Worm (Caenorhabditis elegans): Measurements from ENCODE around the gene glb-20.

Gene glb-20

DNA sequence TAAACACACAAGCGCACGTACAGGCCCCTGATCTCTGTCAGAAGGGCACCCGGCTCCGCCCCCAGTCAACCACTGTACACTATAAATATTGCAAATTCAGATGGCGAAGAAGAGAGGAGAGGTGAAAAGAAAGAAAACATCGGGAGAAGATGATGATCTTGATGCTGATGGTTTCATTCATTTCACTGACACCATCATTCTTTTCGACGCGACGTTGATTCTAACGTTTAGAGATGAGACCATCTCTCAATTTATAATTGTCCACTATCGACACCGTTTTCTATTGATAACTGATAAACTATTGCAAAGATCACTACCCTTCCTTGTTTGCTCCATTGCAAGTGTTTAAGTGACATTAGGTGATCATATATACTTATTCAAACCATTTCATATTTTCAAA lies 14.6 kb downstream of the glb-20 start:
- TF ChIP-seq fax-1 (tag; optimal IDR thresholded peaks at IDR 0.05) (no peak), dve-1 (tag; optimal IDR thresholded peaks at IDR 0.05) (peak; percentile 15), ceh-14 (tag; optimal IDR thresholded peaks at IDR 0.05) (no peak), ceh-48 (tag; optimal IDR thresholded peaks at IDR 0.05) (no peak), pros-1 (tag; optimal IDR thresholded peaks at IDR 0.05) (no peak), unc-42 (tag; optimal IDR thresholded peaks at IDR 0.05) (no peak), gmeb-2 (tag; optimal IDR thresholded peaks at IDR 0.05) (no peak)

DNA sequence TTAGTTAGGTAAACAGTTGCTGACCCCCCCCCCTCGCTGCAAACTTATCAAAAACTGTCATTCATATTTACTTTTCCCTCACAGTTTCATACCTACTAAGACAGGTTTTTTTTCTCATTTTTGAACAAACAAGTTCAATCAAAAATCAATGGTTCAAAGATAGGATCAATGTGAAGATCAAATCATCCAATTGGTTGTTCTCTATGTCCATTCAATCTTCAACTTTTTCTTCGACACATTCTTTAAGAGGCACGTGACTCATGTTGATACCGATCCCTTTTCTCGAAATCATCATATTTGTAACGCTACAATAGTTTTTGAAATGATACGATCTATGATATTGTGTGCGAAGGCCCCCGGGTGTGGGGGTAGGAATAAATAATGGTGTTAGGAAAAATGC lies 16.3 kb downstream of the glb-20 start:
- no peak for TF ChIP-seq ceh-2 (tag; optimal IDR thresholded peaks at IDR 0.05)
- TF ChIP-seq fkh-6 (tag; optimal IDR thresholded peaks at IDR 0.05), result no peak
- no peak for TF ChIP-seq tbx-2 (tag; optimal IDR thresholded peaks at IDR 0.05)
- no peak for TF ChIP-seq hlh-30 (tag; optimal IDR thresholded peaks at IDR 0.05; ENCODE audit: insufficient read depth)
- TF ChIP-seq pax-1 (tag; optimal IDR thresholded peaks at IDR 0.05), result no peak
- TF ChIP-seq fax-1 (tag; optimal IDR thresholded peaks at IDR 0.05), result no peak
- no peak for TF ChIP-seq che-1 (tag; optimal IDR thresholded peaks at IDR 0.05)
- no peak for TF ChIP-seq Y22D7AL.16 (tag; optimal IDR thresholded peaks at IDR 0.05)
- no peak for TF ChIP-seq sdc-2 (tag; optimal IDR thresholded peaks at IDR 0.05)
- TF ChIP-seq tbx-7 (tag; optimal IDR thresholded peaks at IDR 0.05), result no peak
- TF ChIP-seq unc-3 (GFP tag; conservative IDR thresholded peaks at IDR 0.05), result no peak
- TF ChIP-seq unc-3 (tag; optimal IDR thresholded peaks at IDR 0.05), result no peak
- no peak for TF ChIP-seq lin-11 (tag; optimal IDR thresholded peaks at IDR 0.05)
- no peak for TF ChIP-seq pha-4 (tag; optimal IDR thresholded peaks at IDR 0.05)
- no peak for TF ChIP-seq ahr-1 (tag; optimal IDR thresholded peaks at IDR 0.05)
- no peak for TF ChIP-seq zip-5 (tag; optimal IDR thresholded peaks at IDR 0.05)

DNA sequence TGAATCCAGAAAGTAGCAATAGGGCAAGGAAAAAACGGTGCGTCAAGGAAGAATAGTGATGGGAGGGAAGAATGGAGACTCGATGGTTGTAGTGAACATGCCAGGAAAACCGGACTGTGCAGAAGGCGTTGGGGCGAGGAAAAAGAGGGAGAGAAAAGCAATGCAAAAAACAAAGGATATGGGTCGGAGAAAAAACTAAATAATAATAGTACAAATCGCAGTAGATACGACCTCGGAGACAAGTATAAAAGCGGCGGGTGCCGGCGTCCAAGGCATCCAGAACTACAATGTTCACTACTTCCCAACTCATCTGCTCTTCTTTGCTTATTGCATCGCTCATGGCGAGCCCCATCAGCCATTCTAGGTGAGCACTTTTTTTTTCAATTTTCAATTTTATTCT lies 19.2 kb downstream of the glb-20 start, which contains the start of gene R01E6.5:
Gene R01E6.5 (plus strand): TSS at position 301 of the 400 bp plus-strand sequence.
- TF ChIP-seq ceh-30 (tag; optimal IDR thresholded peaks at IDR 0.05) (no peak), F13H6.1 (tag; optimal IDR thresholded peaks at IDR 0.05) (no peak), sox-4 (tag; optimal IDR thresholded peaks at IDR 0.05) (no peak), ceh-18 (tag; optimal IDR thresholded peaks at IDR 0.05) (no peak), npax-4 (tag; optimal IDR thresholded peaks at IDR 0.05) (no peak), nhr-11 (tag; optimal IDR thresholded peaks at IDR 0.05) (no peak), zip-5 (tag; optimal IDR thresholded peaks at IDR 0.05) (no peak), tbx-7 (tag; optimal IDR thresholded peaks at IDR 0.05) (no peak), ceh-14 (tag; optimal IDR thresholded peaks at IDR 0.05) (no peak), pax-1 (tag; optimal IDR thresholded peaks at IDR 0.05) (no peak)

DNA sequence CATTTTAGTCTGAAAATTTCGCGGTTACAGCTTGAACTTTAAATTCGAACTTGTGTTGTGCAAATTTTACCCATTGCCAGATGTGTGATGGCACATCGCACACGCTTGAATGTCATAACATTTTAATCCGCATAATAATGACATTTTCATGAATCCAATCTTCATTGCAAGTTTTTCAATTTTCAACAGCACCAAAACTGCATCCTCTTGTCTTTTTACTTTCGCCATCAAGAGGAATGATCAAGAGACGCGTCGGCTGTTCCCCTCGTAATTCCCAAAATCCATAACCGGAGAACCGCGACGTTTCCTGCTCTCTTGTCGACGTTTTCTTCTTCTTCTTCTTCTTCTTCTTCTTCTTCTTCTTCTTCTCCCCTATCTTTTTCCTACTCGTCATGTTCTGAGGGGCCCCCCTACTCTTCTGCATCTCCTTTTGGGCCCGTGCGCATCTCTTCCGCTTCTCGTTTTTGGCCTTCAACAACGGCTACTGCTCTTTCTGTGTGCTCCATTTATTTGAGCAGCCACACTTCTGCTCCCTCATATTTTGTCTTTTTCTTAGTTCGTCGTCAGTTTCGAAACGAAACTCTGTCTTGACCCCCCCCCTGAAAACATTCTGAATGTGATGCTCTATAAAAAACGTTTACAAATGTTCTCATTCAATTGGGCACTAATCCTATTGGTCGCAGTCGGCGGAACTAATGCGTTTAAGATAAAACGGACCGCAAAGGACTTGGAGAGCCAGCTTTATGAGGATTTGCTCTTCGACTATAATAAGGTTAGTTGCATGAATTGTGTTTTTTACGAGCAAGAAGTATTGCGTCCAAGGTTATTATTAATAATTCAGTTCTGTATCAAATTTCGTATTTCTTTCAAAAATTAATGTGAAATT lies 23.3 kb downstream of the glb-20 start, which contains the start of gene acr-12:
Gene acr-12 (plus strand): TSS at position 430 of the 886 bp plus-strand sequence.
- peak; percentile 22 for TF ChIP-seq ref-2 (tag; optimal IDR thresholded peaks at IDR 0.05)
- TF ChIP-seq sdc-2 (tag; optimal IDR thresholded peaks at IDR 0.05), result peak; percentile 21
- peak; percentile 5 for TF ChIP-seq pat-9 (tag; optimal IDR thresholded peaks at IDR 0.05)
- no peak for TF ChIP-seq elt-2 (tag; optimal IDR thresholded peaks at IDR 0.05)
- peak; percentile 79 for TF ChIP-seq unc-42 (tag; optimal IDR thresholded peaks at IDR 0.05)
- no peak for TF ChIP-seq dve-1 (tag; optimal IDR thresholded peaks at IDR 0.05)
- peak; percentile 27 for TF ChIP-seq ceh-31 (tag; optimal IDR thresholded peaks at IDR 0.05)

DNA sequence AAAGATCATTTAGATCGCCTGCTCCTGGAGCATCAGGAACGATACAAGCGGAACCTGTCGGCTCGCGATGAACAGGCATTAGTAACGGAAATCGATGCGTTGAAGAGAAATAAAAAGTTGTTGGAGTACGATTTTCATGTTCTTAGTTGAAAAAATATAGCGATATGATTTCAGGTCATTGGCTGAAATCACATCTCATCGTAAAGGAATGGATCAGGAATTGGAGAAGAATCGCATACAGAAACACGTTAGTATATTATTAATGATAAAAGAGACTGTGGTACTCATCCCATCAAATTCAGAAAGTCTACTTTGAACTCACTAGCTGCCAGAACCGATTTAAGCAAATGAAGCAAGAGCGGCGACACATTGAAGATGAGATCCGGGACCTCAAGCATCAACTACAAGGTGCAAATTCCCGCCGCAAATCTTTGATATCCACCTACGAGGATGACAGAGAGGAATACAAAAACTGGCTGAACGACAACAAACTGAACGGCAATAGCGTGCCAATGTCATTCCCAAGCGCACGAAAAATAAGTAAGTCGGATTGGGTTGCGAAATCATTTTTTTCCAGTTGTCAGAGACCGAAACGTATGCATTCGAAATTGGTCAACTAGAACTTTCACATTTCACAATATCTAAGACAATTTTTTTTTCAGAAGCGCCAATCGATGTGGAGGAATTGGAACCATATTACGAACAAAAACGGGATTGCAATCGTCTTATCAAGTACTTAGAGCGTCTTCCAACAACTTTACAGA lies 25.8 kb downstream of the glb-20 start:
- no peak for TF ChIP-seq nhr-232 (tag; optimal IDR thresholded peaks at IDR 0.05)
- no peak for TF ChIP-seq pros-1 (tag; optimal IDR thresholded peaks at IDR 0.05)
- no peak for TF ChIP-seq ceh-45 (GFP tag; IDR thresholded peaks at IDR 0.05)
- no peak for TF ChIP-seq ref-2 (tag; optimal IDR thresholded peaks at IDR 0.05)
- no peak for TF ChIP-seq ceh-48 (tag; optimal IDR thresholded peaks at IDR 0.05)
- TF ChIP-seq ceh-22 (tag; optimal IDR thresholded peaks at IDR 0.05), result no peak
- no peak for TF ChIP-seq elt-4 (tag; optimal IDR thresholded peaks at IDR 0.05)
- no peak for TF ChIP-seq ceh-30 (tag; optimal IDR thresholded peaks at IDR 0.05)
- TF ChIP-seq ceh-31 (tag; optimal IDR thresholded peaks at IDR 0.05), result no peak
- TF ChIP-seq Y22D7AL.16 (tag; optimal IDR thresholded peaks at IDR 0.05), result no peak
- no peak for TF ChIP-seq unc-3 (GFP tag; conservative IDR thresholded peaks at IDR 0.05)
- no peak for TF ChIP-seq unc-3 (tag; optimal IDR thresholded peaks at IDR 0.05)
- no peak for TF ChIP-seq lim-6 (tag; optimal IDR thresholded peaks at IDR 0.05)
- TF ChIP-seq npax-4 (tag; optimal IDR thresholded peaks at IDR 0.05), result no peak
- TF ChIP-seq sox-4 (tag; optimal IDR thresholded peaks at IDR 0.05), result no peak
